Worm (Caenorhabditis elegans): ENCODE results near the gene col-129.

- TF ChIP-seq ztf-23 (GFP tag; IDR thresholded peaks at IDR 0.05) (no peak), flt-1 (GFP tag; IDR thresholded peaks at IDR 0.05) (no peak), ztf-29 (GFP tag; IDR thresholded peaks at IDR 0.05) (no peak), ref-1 (GFP tag; conservative IDR thresholded peaks at IDR 0.05) (no peak), tab-1 (GFP tag; IDR thresholded peaks at IDR 0.05) (no peak), T22C8.4 (GFP tag; IDR thresholded peaks at IDR 0.05) (no peak), cog-1 (tag; optimal IDR thresholded peaks at IDR 0.05) (no peak), med-1 (GFP tag; optimal IDR thresholded peaks at IDR 0.05; ENCODE audit: insufficient read depth) (no peak)
Measured at ce11 chrIV:12127838-12128237, 17.6 kb upstream of the col-129 start.
